Worm (Caenorhabditis elegans) whole organism, young adult: Measurements from ENCODE around the gene brc-2.

ENCODE experiments used
- B0336.3 ChIP-seq: fragments of 200-800 bp; sonication (Bioruptor generic); IDR thresholded peaks from 2 replicates; pipeline ENCODE4 v1.3.6; 2022; ENCODE audit warnings: missing genetic modification characterization, missing compliant biosample characterization
- D2030.7 ChIP-seq: fragments of 200-800 bp; sonication (Bioruptor generic); IDR thresholded peaks from 2 replicates; pipeline ENCODE4 v1.3.6; 2022; ENCODE audit warnings: missing genetic modification reagents, missing genetic modification characterization, missing compliant biosample characterization
- F23B12.7 ChIP-seq: sonication (generic microtip); optimal IDR thresholded peaks from 2 replicates; lab custom pipeline; 2017; ENCODE audit warnings: missing genetic modification characterization, mild to moderate bottlenecking, missing compliant biosample characterization, antibody characterized with exemption, moderate library complexity; ENCODE audit not compliant: insufficient read depth
- F37B4.10 ChIP-seq: fragments of 200-800 bp; sonication (Bioruptor generic); IDR thresholded peaks from 2 replicates; pipeline ENCODE4 v1.3.6; 2022; ENCODE audit warnings: missing genetic modification characterization, missing compliant biosample characterization
- F55B11.4 ChIP-seq: sonication (generic microtip); optimal IDR thresholded peaks from 2 replicates; lab custom pipeline; 2016; ENCODE audit warnings: missing compliant biosample characterization, missing genetic modification characterization, borderline replicate concordance; ENCODE audit not compliant: insufficient read depth
- K11D2.4 ChIP-seq: fragments of 200-800 bp; sonication (Bioruptor generic); IDR thresholded peaks from 2 replicates; pipeline ENCODE4 v1.3.6; 2022; ENCODE audit warnings: missing genetic modification reagents, missing genetic modification characterization, missing compliant biosample characterization
- K12H6.12 ChIP-seq: fragments of 200-800 bp; sonication (Bioruptor generic); optimal IDR thresholded peaks from 2 replicates; lab custom pipeline; 2018; ENCODE audit warnings: mild to moderate bottlenecking, missing genetic modification characterization, missing compliant biosample characterization
- ama-1 ChIP-seq, 3 experiments: fragments of 150-350 bp in 1 of 3; sonication (generic microtip) in 2 of 3; optimal IDR thresholded peaks; 2 replicates each; lab custom pipeline; 2014 to 2018; ENCODE audit warnings: missing biosample characterization in 2 of 3, missing genetic modification characterization in 2 of 3, missing genetic modification reagents in 2 of 3
- aptf-3 ChIP-seq: fragments of 200-800 bp; sonication (Bioruptor generic); IDR thresholded peaks from 2 replicates; pipeline ENCODE4 v1.3.6; 2022; ENCODE audit warnings: missing genetic modification characterization, missing compliant biosample characterization
- attf-3 ChIP-seq: fragments of 200-800 bp; sonication (Bioruptor generic); conservative IDR thresholded peaks from 2 replicates; pipeline ENCODE4 v1.3.6; 2022; ENCODE audit warnings: missing genetic modification reagents, missing genetic modification characterization, missing compliant biosample characterization
- attf-6 ChIP-seq: fragments of 200-800 bp; sonication (Bioruptor generic); IDR thresholded peaks from 2 replicates; pipeline ENCODE4 v1.3.6; 2022; ENCODE audit warnings: missing genetic modification reagents, missing genetic modification characterization, missing compliant biosample characterization
- ccch-3 ChIP-seq: fragments of 200-800 bp; sonication (Bioruptor generic); optimal IDR thresholded peaks from 2 replicates; lab custom pipeline; 2018; ENCODE audit warnings: mild to moderate bottlenecking, missing genetic modification characterization, missing compliant biosample characterization
- cebp-1 ChIP-seq, 2 experiments: fragments of 200-800 bp in 1 of 2; sonication (Bioruptor generic) in 1 of 2; sonication (generic microtip) in 1 of 2; IDR thresholded peaks in 1 of 2; optimal IDR thresholded peaks in 1 of 2; 2 replicates each; pipeline versions ENCODE4 v1.3.6 to Lab custom; 2017 to 2022; ENCODE audit warnings: missing compliant biosample characterization in 2 of 2, missing genetic modification characterization in 2 of 2, mild to moderate bottlenecking in 1 of 2, missing genetic modification reagents in 1 of 2, moderate library complexity in 1 of 2
- ceh-27 ChIP-seq: fragments of 200-800 bp; sonication (Bioruptor generic); optimal IDR thresholded peaks from 2 replicates; lab custom pipeline; 2018; ENCODE audit warnings: mild to moderate bottlenecking, missing genetic modification characterization, moderate library complexity, missing compliant biosample characterization
- chd-7 ChIP-seq: sonication (generic microtip); optimal IDR thresholded peaks from 2 replicates; lab custom pipeline; 2016; ENCODE audit warnings: mild to moderate bottlenecking, missing genetic modification characterization, moderate library complexity, missing compliant biosample characterization
- die-1 ChIP-seq: sonication (generic microtip); optimal IDR thresholded peaks from 2 replicates; lab custom pipeline; 2016; ENCODE audit warnings: missing genotype, mild to moderate bottlenecking, missing genetic modification characterization, missing compliant biosample characterization
- dpl-1 ChIP-seq: fragments of 150-350 bp; optimal IDR thresholded peaks from 2 replicates; lab custom pipeline; 2014; ENCODE audit warnings: missing biosample characterization, missing genetic modification reagents, missing genetic modification characterization
- efl-1 ChIP-seq: fragments of 150-350 bp; optimal IDR thresholded peaks from 2 replicates; lab custom pipeline; 2014; ENCODE audit warnings: missing biosample characterization, missing genetic modification reagents, missing genetic modification characterization
- egl-18 ChIP-seq: fragments of 200-800 bp; sonication (Bioruptor generic); IDR thresholded peaks from 2 replicates; pipeline ENCODE4 v1.3.6; 2022; ENCODE audit warnings: missing genetic modification reagents, missing genetic modification characterization, missing compliant biosample characterization
- gei-17 ChIP-seq: fragments of 200-800 bp; sonication (Bioruptor generic); optimal IDR thresholded peaks from 2 replicates; lab custom pipeline; 2018; ENCODE audit warnings: mild to moderate bottlenecking, missing genetic modification characterization, missing compliant biosample characterization
- lin-35 ChIP-seq, 3 experiments: fragments of 150-350 bp in 2 of 3; sonication (generic microtip) in 1 of 3; optimal IDR thresholded peaks; 2 replicates each; lab custom pipeline; 2014 to 2018; ENCODE audit warnings: missing biosample characterization in 3 of 3, missing genetic modification characterization in 3 of 3, missing genetic modification reagents in 3 of 3
- lin-54 ChIP-seq: fragments of 200-800 bp; sonication (Bioruptor generic); optimal IDR thresholded peaks from 2 replicates; lab custom pipeline; 2018; ENCODE audit warnings: mild to moderate bottlenecking, missing genetic modification characterization, missing compliant biosample characterization
- lsl-1 ChIP-seq: fragments of 200-800 bp; sonication (Bioruptor generic); optimal IDR thresholded peaks from 2 replicates; lab custom pipeline; 2018; ENCODE audit warnings: mild to moderate bottlenecking, missing genetic modification characterization, moderate library complexity, missing compliant biosample characterization
- madf-3 ChIP-seq: fragments of 200-800 bp; sonication (Bioruptor generic); IDR thresholded peaks from 2 replicates; pipeline ENCODE4 v1.3.6; 2022; ENCODE audit warnings: missing genetic modification reagents, missing genetic modification characterization, missing compliant biosample characterization
- mcd-1 ChIP-seq: fragments of 200-800 bp; sonication (Bioruptor generic); IDR thresholded peaks from 2 replicates; pipeline ENCODE4 v1.3.6; 2022; ENCODE audit warnings: missing genetic modification reagents, missing genetic modification characterization, missing compliant biosample characterization
- nhr-27 ChIP-seq: fragments of 200-800 bp; sonication (Bioruptor generic); optimal IDR thresholded peaks from 2 replicates; lab custom pipeline; 2018; ENCODE audit warnings: mild to moderate bottlenecking, missing genetic modification characterization, moderate library complexity, missing compliant biosample characterization
- pbrm-1 ChIP-seq: fragments of 200-800 bp; sonication (Bioruptor generic); IDR thresholded peaks from 2 replicates; pipeline ENCODE4 v1.3.6; 2022; ENCODE audit warnings: missing genetic modification reagents, missing genetic modification characterization, missing compliant biosample characterization
- rcor-1 ChIP-seq: fragments of 200-800 bp; sonication (Bioruptor generic); IDR thresholded peaks from 2 replicates; pipeline ENCODE4 v1.3.6; 2022; ENCODE audit warnings: missing genetic modification reagents, missing genetic modification characterization, missing compliant biosample characterization
- sdz-38 ChIP-seq: sonication (generic microtip); optimal IDR thresholded peaks from 2 replicates; lab custom pipeline; 2016; ENCODE audit warnings: missing genotype, missing genetic modification characterization, missing compliant biosample characterization
- tlf-1 ChIP-seq: fragments of 200-800 bp; sonication (Bioruptor generic); optimal IDR thresholded peaks from 2 replicates; lab custom pipeline; 2018; ENCODE audit warnings: mild to moderate bottlenecking, missing genetic modification characterization, missing compliant biosample characterization
- xnd-1 ChIP-seq: sonication (generic microtip); optimal IDR thresholded peaks from 2 replicates; lab custom pipeline; 2016; ENCODE audit warnings: missing genotype, missing genetic modification reagents, missing genetic modification characterization, missing compliant biosample characterization
- ztf-25 ChIP-seq: fragments of 200-800 bp; sonication (Bioruptor generic); IDR thresholded peaks from 2 replicates; pipeline ENCODE4 v1.3.6; 2022; ENCODE audit warnings: missing genetic modification reagents, missing genetic modification characterization, missing compliant biosample characterization
- ztf-6 ChIP-seq: fragments of 200-800 bp; sonication (Bioruptor generic); IDR thresholded peaks from 2 replicates; pipeline ENCODE4 v1.3.6; 2022; ENCODE audit warnings: missing genetic modification reagents, missing genetic modification characterization, missing compliant biosample characterization

Gene brc-2

DNA sequence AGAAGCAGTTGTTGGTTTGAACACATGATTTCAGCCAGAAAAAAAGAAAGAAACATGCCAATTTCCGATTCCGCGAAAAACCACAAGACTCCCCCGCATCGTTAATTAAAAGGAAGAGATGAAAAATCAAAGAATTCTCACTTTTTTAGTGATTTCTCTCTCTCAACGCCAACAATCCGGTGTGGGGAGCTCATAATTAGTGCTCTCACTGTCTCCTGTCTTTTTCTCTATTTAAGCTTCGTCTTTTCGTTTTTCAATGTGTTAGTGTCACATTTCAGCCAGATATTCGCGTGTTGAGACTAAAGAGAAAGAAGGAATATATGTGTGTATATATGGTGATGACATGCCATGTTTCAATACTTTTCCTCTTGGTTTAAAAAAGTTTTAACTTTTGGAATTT lies 29.2 kb downstream of the brc-2 start:
- TF ChIP-seq lin-35 (GFP tag; optimal IDR thresholded peaks at IDR 0.05; lab: Kevin White, UChicago) (peak in 1 of 3 experiments; percentile 10), nhr-27 (tag; lab: Kevin White, UChicago) (no peak), K12H6.12 (tag; lab: Kevin White, UChicago) (no peak), egl-18 (no peak), ztf-6 (GFP tag; lab: Robert Waterston, UW) (no peak), ama-1 (optimal IDR thresholded peaks at IDR 0.05; lab: Kevin White, UChicago) (peak; percentile 46), ama-1 (GFP tag; optimal IDR thresholded peaks at IDR 0.05; lab: Kevin White, UChicago) (no peak), tlf-1 (GFP tag; lab: Kevin White, UChicago) (peak; percentile 23), K11D2.4 (peak; percentile 51; the same call in 1 of the 2 replicates), chd-7 (no peak), attf-3 (GFP tag; lab: Robert Waterston, UW) (no peak)

DNA sequence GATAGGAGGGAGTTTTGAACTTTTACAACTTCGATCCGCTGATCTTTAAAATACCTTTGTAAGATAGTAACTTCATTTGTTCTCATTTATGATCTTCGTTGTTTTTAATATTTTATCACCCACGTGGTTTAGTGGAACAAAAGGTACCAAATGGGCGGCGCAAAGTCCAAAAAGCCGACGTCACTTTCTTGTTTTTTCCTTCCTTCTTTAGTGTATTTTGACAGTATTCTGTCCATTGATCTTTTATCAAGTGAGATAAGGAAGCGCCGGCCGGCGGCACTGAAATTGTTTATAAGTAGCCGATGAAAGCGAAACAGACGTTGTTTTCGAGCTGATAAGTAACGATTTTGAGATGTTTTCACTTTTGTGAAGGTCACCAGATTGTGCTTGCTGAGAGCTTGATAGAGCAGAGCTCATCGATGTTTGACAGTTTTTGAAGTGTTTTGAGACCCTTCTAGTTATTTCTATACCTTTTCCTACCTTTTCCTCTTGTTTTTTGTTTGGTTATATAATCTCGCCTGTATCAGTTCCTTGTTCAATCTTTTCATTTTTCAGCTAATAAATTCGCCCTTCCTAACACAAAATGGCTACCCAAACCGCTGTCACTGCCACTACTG lies 30.3 kb downstream of the brc-2 start, which contains the start of gene K04C2.3:
Gene K04C2.3, plus strand, starts transcription at position 556 of the 617 bp plus-strand sequence.
- TF ChIP-seq rcor-1 (GFP tag; lab: Robert Waterston, UW) (no peak), K11D2.4 (peak; percentile 30; the same call in 1 of the 2 replicates), mcd-1 (GFP tag; lab: Robert Waterston, UW) (no peak)

DNA sequence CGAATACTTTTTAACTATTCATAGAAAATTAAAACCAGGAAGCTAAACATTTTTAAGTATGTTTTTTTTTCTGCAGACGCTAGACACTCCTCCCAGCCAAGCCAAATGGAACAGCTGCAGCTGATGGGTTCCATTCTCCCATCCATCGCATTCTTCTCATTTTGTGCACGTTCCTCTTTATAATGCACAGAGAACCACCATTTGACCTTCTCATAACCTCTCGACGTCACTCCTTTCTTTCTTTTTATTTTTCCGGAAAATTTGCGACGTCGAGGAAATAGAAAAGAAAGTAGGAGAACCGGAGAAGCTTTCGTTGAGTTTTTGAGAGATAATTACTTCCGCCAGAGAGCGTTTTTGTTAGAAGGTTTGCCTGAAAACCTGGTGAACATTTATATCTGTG lies 31.2 kb downstream of the brc-2 start:
- TF ChIP-seq pbrm-1 = no peak
- no peak for TF ChIP-seq ztf-25
- peak; percentile 26 for TF ChIP-seq ama-1 (optimal IDR thresholded peaks at IDR 0.05; lab: Kevin White, UChicago)
- TF ChIP-seq ama-1 (GFP tag; optimal IDR thresholded peaks at IDR 0.05; lab: Kevin White, UChicago) = no peak
- no peak for TF ChIP-seq D2030.7 (GFP tag; lab: Robert Waterston, UW)
- TF ChIP-seq lin-35 (GFP tag; optimal IDR thresholded peaks at IDR 0.05; lab: Kevin White, UChicago) = peak in 1 of 3 experiments; percentile 15
- no peak for TF ChIP-seq attf-6 (GFP tag; lab: Robert Waterston, UW)

DNA sequence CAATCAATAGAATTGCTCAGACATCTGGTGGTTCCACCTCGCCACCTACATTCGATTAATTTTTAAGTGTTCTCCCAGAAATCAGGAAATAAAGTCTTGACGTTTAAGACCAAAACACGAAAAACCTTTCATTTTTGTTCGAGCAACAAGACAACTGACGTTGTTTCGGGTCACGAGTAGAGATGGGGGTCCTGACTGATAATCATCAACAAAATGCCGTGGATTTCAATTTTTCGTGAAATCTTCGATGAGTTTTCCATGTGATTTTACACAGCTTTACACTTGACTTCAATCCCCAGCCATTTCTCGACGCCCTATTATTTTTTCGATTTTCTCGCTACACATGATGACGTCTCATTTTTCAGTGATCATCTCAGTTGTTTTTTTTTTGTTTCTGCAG lies 31.8 kb downstream of the brc-2 start:
- TF ChIP-seq efl-1 (no peak), aptf-3 (GFP tag; lab: Robert Waterston, UW) (no peak)

DNA sequence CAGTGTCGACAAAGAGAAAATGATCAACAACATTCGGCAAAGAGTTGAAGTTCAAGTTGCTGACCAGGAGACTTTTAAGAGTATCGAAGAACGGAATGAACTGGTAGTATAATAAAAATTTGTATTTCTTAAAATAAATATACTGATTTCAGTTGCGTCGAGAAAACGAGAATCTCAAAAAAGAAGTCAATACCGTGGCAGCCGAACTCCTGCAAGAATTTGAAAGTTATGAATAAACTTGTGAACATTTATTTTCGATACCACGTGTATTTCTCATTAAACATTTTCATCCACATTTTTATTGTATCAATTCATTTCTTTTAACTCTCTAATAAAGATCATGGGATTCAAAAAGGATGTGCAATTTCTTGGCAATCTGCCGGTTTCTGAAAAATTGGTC lies 32.9 kb downstream of the brc-2 start, which contains the start of gene K04C2.8:
Gene K04C2.8, plus strand, starts transcription at position 301 of the 400 bp plus-strand sequence.
- TF ChIP-seq die-1 (no peak), sdz-38 (tag; lab: Kevin White, UChicago) (no peak), xnd-1 (tag; lab: Kevin White, UChicago) (no peak), madf-3 (no peak), gei-17 (GFP tag; lab: Kevin White, UChicago) (no peak), cebp-1 (GFP tag; IDR thresholded peaks at IDR 0.05; lab: Robert Waterston, UW) (no peak), cebp-1 (tag; optimal IDR thresholded peaks at IDR 0.05; lab: Kevin White, UChicago) (no peak), B0336.3 (GFP tag; lab: Robert Waterston, UW) (no peak), ceh-27 (GFP tag; lab: Kevin White, UChicago) (no peak)

DNA sequence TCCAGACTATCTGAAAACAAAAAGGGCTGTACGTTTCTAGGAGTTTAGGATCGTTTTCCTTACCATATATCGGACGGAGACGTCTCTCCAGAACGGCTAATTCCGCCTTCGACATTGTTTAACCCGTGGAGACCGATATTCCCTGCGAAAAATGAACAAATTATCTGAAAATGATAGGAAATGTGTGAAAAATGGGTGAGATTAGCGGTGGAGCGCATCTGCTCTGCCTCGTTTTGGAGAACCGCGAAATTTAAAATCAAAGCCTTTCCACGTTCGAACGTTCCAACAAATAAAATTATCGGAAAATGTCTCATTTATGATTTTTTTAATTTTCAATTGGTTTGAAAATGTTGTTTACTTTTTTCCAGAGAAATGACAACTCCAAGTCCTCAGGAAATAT lies 33.6 kb downstream of the brc-2 start, which contains the start of the genes cra-1 and kbp-1:
Gene cra-1, minus strand, starts transcription at position 193 of the 400 bp plus-strand sequence.
Gene kbp-1, plus strand, starts transcription at position 366 of the 400 bp plus-strand sequence.
- TF ChIP-seq F55B11.4 (no peak), F37B4.10 (no peak), efl-1 (peak; percentile 74), ccch-3 (no peak), lsl-1 (GFP tag; lab: Kevin White, UChicago) (peak; percentile 12), lin-54 (peak; percentile 49), F23B12.7 (tag; lab: Kevin White, UChicago) (peak; percentile 37), dpl-1 (GFP tag; lab: Kevin White, UChicago) (peak; percentile 47), mcd-1 (GFP tag; lab: Robert Waterston, UW) (peak; percentile 82)
- TF ChIP-seq, all 124 proteins: peak for 6
